Worm (Caenorhabditis elegans) whole organism, midembryonic: ENCODE data around the gene T04A8.13.

Experiments
- cog-1 ChIP-seq: sonication (generic microtip); optimal IDR thresholded peaks from 2 replicates; lab custom pipeline; 2016; ENCODE audit warnings: missing genetic modification characterization, missing compliant biosample characterization
- ref-1 ChIP-seq: fragments of 200-800 bp; sonication (Bioruptor generic); conservative IDR thresholded peaks from 2 replicates; pipeline ENCODE4 v1.3.6; 2022; ENCODE audit warnings: missing genetic modification reagents, missing genetic modification characterization, missing compliant biosample characterization

ce11 chrIII:4735443-4735842 is 28.7 kb downstream of the T04A8.13 start, which contains the start of gene F17C8.7:
- TF ChIP-seq cog-1 (tag; lab: Kevin White, UChicago): no peak
- TF ChIP-seq ref-1 (GFP tag; lab: Robert Waterston, UW): no peak
